Worm (Caenorhabditis elegans) whole organism, late embryonic: ENCODE data around the gene degl-2.

Experiments used
- C08G9.2 ChIP-seq: sonication (generic microtip); optimal IDR thresholded peaks from 2 replicates; lab custom pipeline; 2016; ENCODE audit warnings: mild to moderate bottlenecking, missing genetic modification characterization, moderate library complexity, missing compliant biosample characterization
- C38D4.7 ChIP-seq: fragments of 200-800 bp; sonication (Bioruptor generic); optimal IDR thresholded peaks from 2 replicates; lab custom pipeline; 2018; ENCODE audit warnings: mild to moderate bottlenecking, missing genetic modification characterization, moderate library complexity, missing compliant biosample characterization
- F13H6.1 ChIP-seq: sonication (generic microtip); optimal IDR thresholded peaks from 2 replicates; lab custom pipeline; 2016; ENCODE audit warnings: missing genetic modification characterization, missing compliant biosample characterization
- T23F11.4 ChIP-seq: fragments of 200-800 bp; sonication (Bioruptor generic); optimal IDR thresholded peaks from 2 replicates; lab custom pipeline; 2018; ENCODE audit warnings: mild to moderate bottlenecking, missing genetic modification characterization, missing compliant biosample characterization
- Y22D7AL.16 ChIP-seq: sonication (generic microtip); optimal IDR thresholded peaks from 2 replicates; lab custom pipeline; 2016; ENCODE audit warnings: missing genetic modification characterization, missing compliant biosample characterization
- ama-1 ChIP-seq: fragments of 150-350 bp; optimal IDR thresholded peaks from 2 replicates; lab custom pipeline; 2014
- ceh-19 ChIP-seq: fragments of 200-800 bp; sonication (Bioruptor generic); optimal IDR thresholded peaks from 2 replicates; lab custom pipeline; 2018; ENCODE audit warnings: mild to moderate bottlenecking, missing genetic modification characterization, missing compliant biosample characterization
- ceh-2 ChIP-seq: sonication (generic microtip); optimal IDR thresholded peaks from 2 replicates; lab custom pipeline; 2016; ENCODE audit warnings: missing genotype, missing genetic modification characterization, missing compliant biosample characterization
- ceh-24 ChIP-seq: sonication (generic microtip); optimal IDR thresholded peaks from 2 replicates; lab custom pipeline; 2016; ENCODE audit warnings: mild to moderate bottlenecking, missing genetic modification characterization, missing compliant biosample characterization
- ceh-30 ChIP-seq: fragments of 150-350 bp; optimal IDR thresholded peaks from 2 replicates; lab custom pipeline; 2014; ENCODE audit warnings: missing biosample characterization, missing genetic modification characterization
- ceh-31 ChIP-seq: sonication (generic microtip); optimal IDR thresholded peaks from 2 replicates; lab custom pipeline; 2016; ENCODE audit warnings: missing genetic modification characterization, missing compliant biosample characterization
- ceh-34 ChIP-seq: sonication (generic microtip); optimal IDR thresholded peaks from 2 replicates; lab custom pipeline; 2016; ENCODE audit warnings: mild to moderate bottlenecking, missing genetic modification characterization, missing compliant biosample characterization
- ceh-45 ChIP-seq: fragments of 200-800 bp; sonication (Bioruptor generic); IDR thresholded peaks from 2 replicates; pipeline ENCODE4 v1.3.6; 2022; ENCODE audit warnings: missing genetic modification reagents, missing genetic modification characterization, missing compliant biosample characterization
- ceh-48 ChIP-seq: sonication (generic microtip); optimal IDR thresholded peaks from 2 replicates; lab custom pipeline; 2016; ENCODE audit warnings: missing genetic modification characterization, inconsistent platforms, missing compliant biosample characterization
- elt-2 ChIP-seq: sonication (generic microtip); optimal IDR thresholded peaks from 2 replicates; lab custom pipeline; 2016; ENCODE audit warnings: missing genetic modification reagents, missing genetic modification characterization, missing compliant biosample characterization
- elt-4 ChIP-seq: sonication (generic microtip); optimal IDR thresholded peaks from 2 replicates; lab custom pipeline; 2016; ENCODE audit warnings: missing genetic modification characterization, missing compliant biosample characterization
- eyg-1 ChIP-seq: sonication (generic microtip); optimal IDR thresholded peaks from 2 replicates; lab custom pipeline; 2016; ENCODE audit warnings: missing genotype, missing genetic modification characterization, missing compliant biosample characterization
- fkh-6 ChIP-seq: sonication (generic microtip); optimal IDR thresholded peaks from 2 replicates; lab custom pipeline; 2016; ENCODE audit warnings: missing genetic modification characterization, missing compliant biosample characterization
- gmeb-2 ChIP-seq: sonication (generic microtip); optimal IDR thresholded peaks from 2 replicates; lab custom pipeline; 2016; ENCODE audit warnings: missing genetic modification characterization, inconsistent platforms, missing compliant biosample characterization
- hlh-13 ChIP-seq: fragments of 200-800 bp; sonication (Bioruptor generic); optimal IDR thresholded peaks from 2 replicates; lab custom pipeline; 2018; ENCODE audit warnings: mild to moderate bottlenecking, missing genetic modification characterization, missing compliant biosample characterization
- hlh-6 ChIP-seq: sonication (generic microtip); optimal IDR thresholded peaks from 2 replicates; lab custom pipeline; 2016; ENCODE audit warnings: missing genotype, missing genetic modification characterization, missing compliant biosample characterization
- lim-6 ChIP-seq: sonication (generic microtip); optimal IDR thresholded peaks from 2 replicates; lab custom pipeline; 2016; ENCODE audit warnings: missing genetic modification characterization, missing compliant biosample characterization
- npax-4 ChIP-seq: sonication (generic microtip); optimal IDR thresholded peaks from 2 replicates; lab custom pipeline; 2016; ENCODE audit warnings: missing genetic modification characterization, missing compliant biosample characterization
- odd-2 ChIP-seq: sonication (generic microtip); optimal IDR thresholded peaks from 2 replicates; lab custom pipeline; 2017; ENCODE audit warnings: antibody characterized with exemption, mild to moderate bottlenecking, missing genetic modification characterization, missing compliant biosample characterization
- pag-3 ChIP-seq: sonication (generic microtip); optimal IDR thresholded peaks from 2 replicates; lab custom pipeline; 2016; ENCODE audit warnings: missing compliant biosample characterization, missing genetic modification characterization, borderline replicate concordance
- pax-1 ChIP-seq: fragments of 150-350 bp; optimal IDR thresholded peaks from 2 replicates; lab custom pipeline; 2014; ENCODE audit warnings: missing biosample characterization, missing genetic modification characterization
- pha-4 ChIP-seq: fragments of 150-350 bp; optimal IDR thresholded peaks from 2 replicates; lab custom pipeline; 2018; ENCODE audit warnings: missing biosample characterization, missing genetic modification reagents, missing genetic modification characterization
- ref-2 ChIP-seq: sonication (generic microtip); optimal IDR thresholded peaks from 2 replicates; lab custom pipeline; 2016; ENCODE audit warnings: missing genetic modification characterization, missing compliant biosample characterization
- rnt-1 ChIP-seq: sonication (generic microtip); optimal IDR thresholded peaks from 2 replicates; lab custom pipeline; 2016; ENCODE audit warnings: missing genetic modification characterization, missing compliant biosample characterization
- sdc-2 ChIP-seq: sonication (generic microtip); optimal IDR thresholded peaks from 2 replicates; lab custom pipeline; 2016; ENCODE audit warnings: missing genotype, missing genetic modification characterization, missing compliant biosample characterization
- sox-2 ChIP-seq: fragments of 200-800 bp; sonication (Bioruptor generic); IDR thresholded peaks from 2 replicates; pipeline ENCODE4 v1.3.6; 2022; ENCODE audit warnings: missing genetic modification reagents, missing genetic modification characterization, missing compliant biosample characterization
- sox-4 ChIP-seq: sonication (generic microtip); optimal IDR thresholded peaks from 2 replicates; lab custom pipeline; 2017; ENCODE audit warnings: mild to moderate bottlenecking, missing genetic modification characterization, inconsistent platforms, missing compliant biosample characterization
- syd-9 ChIP-seq: sonication (generic microtip); optimal IDR thresholded peaks from 2 replicates; lab custom pipeline; 2016; ENCODE audit warnings: mild to moderate bottlenecking, missing genetic modification characterization, moderate library complexity, missing compliant biosample characterization
- tbx-7 ChIP-seq: sonication (generic microtip); optimal IDR thresholded peaks from 2 replicates; lab custom pipeline; 2016; ENCODE audit warnings: missing genotype, missing genetic modification characterization, missing compliant biosample characterization
- unc-3 ChIP-seq, 2 experiments: fragments of 200-800 bp in 1 of 2; sonication (Bioruptor generic) in 1 of 2; sonication (generic microtip) in 1 of 2; conservative IDR thresholded peaks in 1 of 2; optimal IDR thresholded peaks in 1 of 2; 2 replicates each; pipeline versions ENCODE4 v1.3.6 to Lab custom; 2016 to 2022; ENCODE audit warnings: missing compliant biosample characterization in 2 of 2, missing genetic modification characterization in 2 of 2, missing genetic modification reagents in 1 of 2
- unc-42 ChIP-seq: sonication (generic microtip); optimal IDR thresholded peaks from 2 replicates; lab custom pipeline; 2016; ENCODE audit warnings: missing genotype, missing genetic modification characterization, missing compliant biosample characterization
- ztf-16 ChIP-seq: sonication (generic microtip); optimal IDR thresholded peaks from 2 replicates; lab custom pipeline; 2017; ENCODE audit warnings: missing genetic modification characterization, missing compliant biosample characterization

degl-2 gene

DNA sequence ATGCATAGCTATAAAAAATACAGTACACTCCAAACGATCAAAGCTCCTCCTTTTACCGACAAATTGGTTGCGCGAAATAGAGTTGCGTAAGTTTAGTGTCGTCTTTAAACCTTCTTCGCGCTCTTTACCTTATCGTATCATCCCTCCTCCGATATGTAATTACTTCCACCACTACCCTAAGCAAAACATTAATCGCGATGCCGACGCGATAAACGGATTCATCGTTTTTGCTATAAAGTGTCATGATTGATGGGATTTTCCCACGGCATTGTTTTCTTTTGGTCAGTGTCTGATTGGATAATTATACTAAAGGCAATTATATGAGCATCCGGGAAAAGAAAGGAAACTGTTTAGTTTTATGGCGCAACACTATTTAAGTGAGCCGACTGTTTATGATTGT lies 24.5 kb upstream of the degl-2 start:
- no peak for TF ChIP-seq rnt-1 (tag; lab: Kevin White, UChicago)
- TF ChIP-seq elt-2 (tag; lab: Kevin White, UChicago): no peak
- no peak for TF ChIP-seq tbx-7 (tag; lab: Kevin White, UChicago)
- TF ChIP-seq pha-4: no peak
- TF ChIP-seq elt-4 (tag; lab: Kevin White, UChicago): no peak
- TF ChIP-seq fkh-6: no peak
- no peak for TF ChIP-seq odd-2 (tag; lab: Kevin White, UChicago)
- no peak for TF ChIP-seq gmeb-2 (tag; lab: Kevin White, UChicago)
- no peak for TF ChIP-seq ceh-34
- no peak for TF ChIP-seq eyg-1 (tag; lab: Kevin White, UChicago)
- TF ChIP-seq pag-3 (tag; lab: Kevin White, UChicago): no peak
- TF ChIP-seq ceh-19 (GFP tag; lab: Kevin White, UChicago): no peak
- TF ChIP-seq Y22D7AL.16 (tag; lab: Kevin White, UChicago): no peak
- no peak for TF ChIP-seq hlh-13 (GFP tag; lab: Kevin White, UChicago)
- no peak for TF ChIP-seq ztf-16 (tag; lab: Kevin White, UChicago)
- no peak for TF ChIP-seq ceh-45
- TF ChIP-seq, all 69 proteins: peak for 0

DNA sequence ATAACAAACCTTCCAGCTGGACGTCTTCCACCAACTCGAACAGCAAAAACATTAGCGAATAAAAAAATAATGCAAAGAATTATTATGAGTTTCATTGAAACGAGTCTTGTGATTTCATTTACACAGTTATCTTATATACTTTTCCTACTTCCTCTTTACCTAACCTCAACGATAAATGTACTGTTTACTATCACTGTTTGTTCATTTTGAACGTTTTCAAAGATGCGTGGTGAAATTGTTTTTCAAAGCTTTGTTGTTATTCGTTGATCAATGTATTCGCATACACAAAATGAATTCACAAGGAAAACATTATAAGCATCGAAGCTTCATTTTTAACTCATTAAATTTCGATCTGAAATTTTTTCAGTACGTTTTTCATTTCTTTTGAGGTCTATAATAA lies 21.0 kb upstream of the degl-2 start, which contains the start of gene W09C2.7:
Gene W09C2.7, minus strand, starts transcription at position 101 of the 400 bp plus-strand sequence.
- TF ChIP-seq C38D4.7 (GFP tag; lab: Kevin White, UChicago) (no peak), eyg-1 (tag; lab: Kevin White, UChicago) (no peak), syd-9 (tag; lab: Kevin White, UChicago) (no peak), lim-6 (tag; lab: Kevin White, UChicago) (no peak), fkh-6 (no peak), pha-4 (no peak), unc-3 (GFP tag; conservative IDR thresholded peaks at IDR 0.05; lab: Robert Waterston, UW) (no peak), unc-3 (tag; optimal IDR thresholded peaks at IDR 0.05; lab: Kevin White, UChicago) (no peak), sdc-2 (no peak), npax-4 (tag; lab: Kevin White, UChicago) (no peak), ceh-34 (no peak), sox-2 (GFP tag; lab: Robert Waterston, UW) (no peak), F13H6.1 (no peak), ceh-19 (GFP tag; lab: Kevin White, UChicago) (no peak), hlh-6 (tag; lab: Kevin White, UChicago) (no peak), C08G9.2 (no peak), elt-4 (tag; lab: Kevin White, UChicago) (no peak), pag-3 (tag; lab: Kevin White, UChicago) (no peak), sox-4 (no peak)

DNA sequence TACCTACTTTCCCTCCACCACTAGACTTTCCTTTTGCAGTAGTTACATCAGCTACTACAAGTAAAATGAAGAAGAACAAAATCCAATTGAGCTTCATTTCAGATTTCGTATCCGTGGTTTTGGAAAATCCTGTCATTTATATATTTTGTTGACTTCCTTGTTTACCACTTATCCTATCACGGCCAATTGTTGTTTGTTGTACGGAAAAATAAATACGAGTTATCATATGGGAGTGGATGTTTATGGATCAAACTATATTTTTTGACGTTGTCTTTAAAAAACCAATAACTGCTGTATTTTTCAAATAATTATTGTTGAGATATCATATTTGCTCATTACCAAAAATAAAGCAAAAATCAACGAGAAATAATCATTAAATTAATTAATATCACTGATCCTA lies 20.0 kb upstream of the degl-2 start, which contains the start of gene W09C2.9:
Gene W09C2.9, minus strand, starts transcription at position 101 of the 400 bp plus-strand sequence.
- no peak for TF ChIP-seq ceh-2 (tag; lab: Kevin White, UChicago)

DNA sequence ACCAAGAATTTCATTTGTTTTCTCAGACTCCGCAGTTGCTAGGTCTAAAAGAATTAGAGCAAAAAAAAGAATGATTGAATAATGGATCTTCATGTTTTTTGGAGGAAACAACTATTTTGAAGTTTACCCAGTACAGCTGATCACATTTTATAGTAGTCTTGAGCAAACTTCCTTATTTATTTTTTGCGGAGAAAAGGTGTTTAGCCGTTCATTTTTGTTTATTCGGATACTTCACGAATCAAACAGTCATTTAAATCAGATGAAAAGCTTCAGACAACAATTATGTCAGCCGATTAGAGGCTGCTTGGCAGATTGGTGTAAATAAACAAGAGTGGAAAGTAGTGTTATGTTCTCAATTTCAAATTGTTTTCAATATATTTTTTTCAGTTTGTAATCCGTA lies 19.0 kb upstream of the degl-2 start, which contains the start of gene W09C2.8:
Gene W09C2.8, minus strand, starts transcription at position 101 of the 400 bp plus-strand sequence.
- TF ChIP-seq unc-42 (tag; lab: Kevin White, UChicago) (no peak), elt-4 (tag; lab: Kevin White, UChicago) (no peak), ref-2 (tag; lab: Kevin White, UChicago) (no peak), T23F11.4 (no peak), ceh-30 (tag; lab: Kevin White, UChicago) (no peak), ceh-31 (tag; lab: Kevin White, UChicago) (no peak), ceh-24 (tag; lab: Kevin White, UChicago) (no peak), fkh-6 (no peak), ceh-19 (GFP tag; lab: Kevin White, UChicago) (no peak), ztf-16 (tag; lab: Kevin White, UChicago) (no peak), pag-3 (tag; lab: Kevin White, UChicago) (no peak), pax-1 (tag; lab: Kevin White, UChicago) (no peak), ama-1 (lab: Kevin White, UChicago) (no peak), pha-4 (no peak), eyg-1 (tag; lab: Kevin White, UChicago) (no peak), ceh-48 (tag; lab: Kevin White, UChicago) (no peak)
- TF ChIP-seq, all 69 proteins: peak for 0
